Worm (Caenorhabditis elegans): ENCODE measurements around the gene tyr-2.

DNA sequence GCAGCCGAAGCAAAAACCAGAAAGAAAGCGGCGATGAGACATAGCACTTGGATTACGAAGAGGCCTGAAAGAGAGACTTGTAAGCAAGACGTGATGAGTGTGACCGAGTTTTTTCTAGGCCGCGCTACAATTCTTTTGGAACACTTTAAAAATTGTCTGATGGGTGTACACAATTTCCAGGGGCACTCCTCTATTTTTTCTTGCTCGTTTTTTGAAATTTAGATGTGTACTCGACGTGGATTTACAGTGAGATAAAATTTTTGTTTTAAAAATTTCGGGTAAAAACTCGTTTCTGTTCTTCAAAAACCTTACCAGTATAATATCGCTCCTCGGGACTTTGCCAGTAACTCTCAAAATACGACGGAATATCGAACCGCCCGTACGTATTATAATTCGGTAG, 14.3 kb upstream of the tyr-2 start:
- TF ChIP-seq lin-15B (tag; optimal IDR thresholded peaks at IDR 0.05) (no peak), dpl-1 (GFP tag; optimal IDR thresholded peaks at IDR 0.05) (no peak), mep-1 (tag; optimal IDR thresholded peaks at IDR 0.05) (no peak), ceh-82 (tag; optimal IDR thresholded peaks at IDR 0.05) (no peak), unc-62 (GFP tag; optimal IDR thresholded peaks at IDR 0.05) (no peak), nhr-12 (tag; optimal IDR thresholded peaks at IDR 0.05) (no peak)
